Worm (Caenorhabditis elegans): ENCODE data around the gene F56A4.3.
"Not testable (repeated sequence)": the region's sequence is repeated elsewhere in the genome, so short reads cannot be mapped to it uniquely, and the experiment has no call there.

The F56A4.3 gene

DNA sequence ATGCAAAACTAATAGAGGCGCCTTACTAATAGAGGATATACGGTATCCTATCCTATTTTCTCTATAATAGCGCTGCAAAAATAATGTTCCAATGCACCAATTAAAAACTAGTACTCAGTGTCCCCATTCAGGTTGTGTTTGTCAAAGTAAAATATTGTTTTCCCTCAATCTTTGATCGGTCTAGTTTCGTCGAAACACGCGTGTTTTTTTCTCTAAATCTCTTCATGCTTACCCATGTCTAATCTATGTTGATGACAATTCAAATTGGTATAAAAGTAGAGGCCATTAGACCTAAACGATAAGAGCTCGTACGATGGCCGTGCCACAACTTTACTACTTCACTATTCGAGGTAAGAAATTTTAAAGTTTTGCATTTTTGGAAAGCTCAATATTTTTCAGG, at the start of gene F56A4.3:
F56A4.3 (plus strand) TSS at position 301 of the 400 bp plus-strand sequence.
- not testable (repeated sequence) for TF ChIP-seq hmbx-1 (tag; optimal IDR thresholded peaks at IDR 0.05); pes-1 (GFP tag; IDR thresholded peaks at IDR 0.05); sea-1 (GFP tag; conservative IDR thresholded peaks at IDR 0.05)

DNA sequence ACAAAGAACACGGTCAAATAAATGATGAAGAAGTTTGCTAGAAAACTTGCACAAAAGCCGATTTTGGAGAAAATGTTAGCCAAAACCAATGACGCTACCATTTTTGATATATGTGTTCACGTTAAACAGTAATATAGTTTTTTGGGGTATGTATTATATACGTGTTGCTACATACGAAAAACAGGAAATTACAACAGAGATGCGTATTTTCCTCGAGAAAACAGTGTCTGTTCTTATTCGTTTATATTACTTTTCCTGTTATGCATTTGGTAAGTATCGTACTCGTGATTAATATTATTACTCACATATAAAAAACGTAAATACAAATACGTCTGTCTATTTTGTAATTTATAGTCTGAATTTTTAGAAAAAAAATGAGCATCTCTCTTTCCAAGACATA, 46.0 kb upstream of the F56A4.3 start, which contains the start of gene str-265:
str-265 (minus strand) TSS at position 101 of the 400 bp plus-strand sequence.
- TF ChIP-seq hmbx-1 (tag; optimal IDR thresholded peaks at IDR 0.05); tbx-11 (GFP tag; IDR thresholded peaks at IDR 0.05); ceh-36 (tag; optimal IDR thresholded peaks at IDR 0.05): not testable (repeated sequence)

DNA sequence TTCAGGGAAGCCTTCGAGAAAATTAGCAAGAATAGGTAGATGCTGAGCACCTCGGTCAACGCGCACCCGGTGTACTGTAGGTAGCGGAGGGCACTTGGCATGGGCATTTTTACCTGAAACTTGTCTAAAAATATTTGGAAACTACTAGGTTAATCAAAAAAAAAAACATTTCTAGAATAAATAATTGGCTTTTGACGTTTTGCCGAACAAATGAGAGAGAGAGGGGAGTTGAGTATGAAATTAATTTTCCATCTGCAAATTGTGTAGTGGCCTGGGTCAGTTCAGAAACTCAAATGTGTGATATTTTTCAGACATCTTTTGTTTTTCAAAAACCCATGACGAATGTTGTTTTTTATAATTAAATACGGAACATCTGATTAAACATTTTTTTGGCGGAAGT, 25.2 kb upstream of the F56A4.3 start, which contains the start of gene str-119:
str-119 (minus strand) TSS at position 101 of the 400 bp plus-strand sequence.
- TF ChIP-seq tbx-11 (GFP tag; IDR thresholded peaks at IDR 0.05); tbx-37 (GFP tag; conservative IDR thresholded peaks at IDR 0.05); hmg-4 (GFP tag; optimal IDR thresholded peaks at IDR 0.05): not testable (repeated sequence)
